Fruit fly (Drosophila melanogaster) whole organism, wandering third instar larva: Measurements from ENCODE around the gene CG44044.

Experiments used
- Abd-B ChIP-seq: fragments of >200 bp; optimal IDR thresholded peaks from 2 replicates; lab custom pipeline; 2017; ENCODE audit warnings: missing biosample characterization, missing genetic modification characterization
- CG9705 ChIP-seq: fragments of 200-800 bp; sonication (Bioruptor generic); optimal IDR thresholded peaks from 2 replicates; lab custom pipeline; 2018; ENCODE audit warnings: missing biosample characterization, mild to moderate bottlenecking, missing genetic modification characterization
- CrebA ChIP-seq: fragments of 200-800 bp; sonication (Bioruptor generic); optimal IDR thresholded peaks from 2 replicates; lab custom pipeline; 2016; ENCODE audit warnings: missing biosample characterization, mild to moderate bottlenecking, missing genetic modification characterization, borderline replicate concordance
- Dfd ChIP-seq: fragments of >200 bp; optimal IDR thresholded peaks from 2 replicates; lab custom pipeline; 2017; ENCODE audit warnings: missing biosample characterization, missing genetic modification characterization
- GATAd ChIP-seq: sonication (Bioruptor generic); optimal IDR thresholded peaks from 2 replicates; lab custom pipeline; 2016; ENCODE audit warnings: missing biosample characterization, missing genetic modification characterization
- HLH106 ChIP-seq: fragments of 200-800 bp; optimal IDR thresholded peaks from 3 replicates; lab custom pipeline; 2019; ENCODE audit warnings: missing biosample characterization, mild to moderate bottlenecking, missing genetic modification characterization, moderate library complexity
- Hnf4 ChIP-seq: fragments of 200-800 bp; sonication (Bioruptor generic); optimal IDR thresholded peaks from 2 replicates; lab custom pipeline; 2016; ENCODE audit warnings: missing biosample characterization, mild to moderate bottlenecking, missing genetic modification characterization
- Hr78 ChIP-seq: fragments of >200 bp; optimal IDR thresholded peaks from 2 replicates; lab custom pipeline; 2017; ENCODE audit warnings: missing biosample characterization, missing genetic modification characterization
- Jra ChIP-seq: sonication (Bioruptor generic); optimal IDR thresholded peaks from 2 replicates; lab custom pipeline; 2016; ENCODE audit warnings: missing biosample characterization, missing genetic modification characterization
- Mio ChIP-seq: sonication (Bioruptor generic); optimal IDR thresholded peaks from 2 replicates; lab custom pipeline; 2016; ENCODE audit warnings: missing biosample characterization, missing genetic modification characterization
- Myc ChIP-seq: fragments of >200 bp; optimal IDR thresholded peaks from 2 replicates; lab custom pipeline; 2017
- N ChIP-seq: fragments of >200 bp; optimal IDR thresholded peaks from 2 replicates; lab custom pipeline; 2018; ENCODE audit warnings: missing biosample characterization, missing external identifiers, missing genetic modification characterization
- OdsH ChIP-seq: fragments of 200-800 bp; sonication (Bioruptor generic); optimal IDR thresholded peaks from 2 replicates; lab custom pipeline; 2016; ENCODE audit warnings: missing biosample characterization, mild to moderate bottlenecking, missing genetic modification characterization
- Rel ChIP-seq, 2 experiments: fragments of 200-800 bp; sonication (Bioruptor generic) in 1 of 2; optimal IDR thresholded peaks; 2 replicates in 1 of 2; 3 replicates in 1 of 2; lab custom pipeline; 2016 to 2019; ENCODE audit warnings: mild to moderate bottlenecking in 2 of 2, missing biosample characterization in 2 of 2, missing genetic modification characterization in 2 of 2, moderate library complexity in 1 of 2
- Sp1 ChIP-seq: fragments of 200-800 bp; sonication (Bioruptor generic); optimal IDR thresholded peaks from 3 replicates; lab custom pipeline; 2019; ENCODE audit warnings: missing biosample characterization, mild to moderate bottlenecking, missing genetic modification characterization, moderate library complexity
- Vsx2 ChIP-seq: fragments of 200-300, 225-300 bp; sonication (Bioruptor generic); optimal IDR thresholded peaks from 2 replicates; lab custom pipeline; 2018; ENCODE audit warnings: missing biosample characterization, missing genetic modification characterization; ENCODE audit not compliant: partially characterized antibody
- dl ChIP-seq, 2 experiments: fragments of 175-275, 200-275 bp in 1 of 2; fragments of 200-275 bp in 1 of 2; sonication (Bioruptor generic); optimal IDR thresholded peaks; lab custom pipeline; 2018; ENCODE audit warnings: mild to moderate bottlenecking in 2 of 2, missing biosample characterization in 2 of 2, missing genetic modification characterization in 2 of 2, moderate library complexity in 2 of 2; ENCODE audit not compliant: partially characterized antibody in 2 of 2, insufficient read depth in 1 of 2
- dmrt93B ChIP-seq: fragments of 200-800 bp; sonication (Bioruptor generic); optimal IDR thresholded peaks from 2 replicates; lab custom pipeline; 2018; ENCODE audit warnings: missing biosample characterization, mild to moderate bottlenecking, missing genetic modification characterization
- ey ChIP-seq: fragments of 200-800 bp; sonication (Bioruptor generic); optimal IDR thresholded peaks from 2 replicates; lab custom pipeline; 2016; ENCODE audit warnings: missing biosample characterization, missing genetic modification characterization
- foxo ChIP-seq, 2 experiments: fragments of 200-800 bp; sonication (Bioruptor generic); optimal IDR thresholded peaks; 2 replicates in 1 of 2; 3 replicates in 1 of 2; lab custom pipeline; 2016 to 2017; ENCODE audit warnings: missing biosample characterization in 2 of 2, missing genetic modification characterization in 2 of 2
- fru ChIP-seq: fragments of 200-800 bp; sonication (Bioruptor generic); optimal IDR thresholded peaks from 3 replicates; lab custom pipeline; 2016; ENCODE audit warnings: missing biosample characterization, mild to moderate bottlenecking, missing genetic modification characterization
- h ChIP-seq: fragments of 200-800 bp; sonication (Bioruptor generic); optimal IDR thresholded peaks from 3 replicates; lab custom pipeline; 2016; ENCODE audit warnings: missing biosample characterization, mild to moderate bottlenecking, missing genetic modification characterization
- jim ChIP-seq: fragments of 175-275, 200-325 bp; sonication (Bioruptor generic); optimal IDR thresholded peaks from 2 replicates; lab custom pipeline; 2016; ENCODE audit warnings: missing biosample characterization, mild to moderate bottlenecking, missing genetic modification characterization
- lola ChIP-seq: fragments of >200 bp; optimal IDR thresholded peaks from 2 replicates; lab custom pipeline; 2017; ENCODE audit warnings: missing biosample characterization, missing genetic modification characterization
- pan ChIP-seq: fragments of >200 bp; optimal IDR thresholded peaks from 2 replicates; lab custom pipeline; 2017
- psq ChIP-seq: fragments of 200-800 bp; sonication (Bioruptor generic); optimal IDR thresholded peaks from 3 replicates; lab custom pipeline; 2017; ENCODE audit warnings: missing biosample characterization, mild to moderate bottlenecking, missing genetic modification characterization, moderate library complexity
- rgr ChIP-seq: fragments of 200-800 bp; sonication (Bioruptor generic); optimal IDR thresholded peaks from 3 replicates; lab custom pipeline; 2016; ENCODE audit warnings: missing biosample characterization, mild to moderate bottlenecking, missing genetic modification characterization
- sage ChIP-seq: fragments of 200-800 bp; sonication (Bioruptor generic); optimal IDR thresholded peaks from 2 replicates; lab custom pipeline; 2016; ENCODE audit warnings: missing biosample characterization, mild to moderate bottlenecking, missing genetic modification characterization
- sv ChIP-seq: fragments of 200-800 bp; sonication (Bioruptor generic); optimal IDR thresholded peaks from 3 replicates; lab custom pipeline; 2016; ENCODE audit warnings: missing biosample characterization, missing genetic modification characterization
- usp ChIP-seq: fragments of >200 bp; optimal IDR thresholded peaks from 2 replicates; lab custom pipeline; 2017; ENCODE audit warnings: missing biosample characterization, missing genetic modification characterization

Gene CG44044

DNA sequence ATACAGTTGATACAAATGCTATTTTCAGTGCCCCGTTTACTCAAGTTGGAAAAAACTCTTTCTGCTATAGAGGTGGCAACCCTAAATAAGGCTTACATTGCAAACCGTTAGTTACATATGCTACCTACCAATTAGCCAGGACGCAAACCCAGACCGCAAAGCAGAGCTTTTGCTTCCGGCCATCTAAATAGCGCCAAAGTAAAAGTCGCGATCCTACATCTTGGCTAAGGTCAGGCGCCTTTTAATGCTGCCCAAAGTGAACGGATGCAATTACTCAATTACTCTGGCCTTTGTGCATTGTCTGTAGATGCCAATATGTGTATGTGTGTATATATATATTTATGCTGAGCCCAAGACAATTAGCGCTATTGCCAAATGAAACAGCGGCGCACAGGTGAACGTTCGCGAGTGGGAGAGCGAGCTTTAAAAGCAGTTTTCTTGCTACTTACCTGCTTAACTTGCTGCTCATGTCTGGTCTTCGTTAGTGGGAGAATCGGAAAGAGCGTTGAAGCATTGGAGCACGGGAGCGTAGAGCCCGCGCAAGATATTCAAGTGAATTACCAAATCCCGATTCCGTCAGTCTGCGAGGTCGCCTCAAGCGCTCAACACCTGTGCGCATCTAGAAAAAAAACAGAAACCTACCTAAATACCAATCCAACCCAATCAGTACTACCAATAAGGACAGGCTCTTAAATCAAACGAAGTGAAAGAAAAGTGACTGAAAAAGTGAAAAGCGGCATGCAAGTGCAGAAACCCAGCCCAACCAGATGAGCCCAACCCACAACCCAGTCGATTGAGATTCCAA lies 16.3 kb upstream of the CG44044 start, which contains the start of gene Zip89B (continued):
- no peak for TF ChIP-seq jim (GFP tag; lab: Kevin White, UChicago)
- TF ChIP-seq pan (lab: Kevin White, UChicago) = no peak
- TF ChIP-seq Sp1 (GFP tag; lab: Kevin White, UChicago) = no peak

DNA sequence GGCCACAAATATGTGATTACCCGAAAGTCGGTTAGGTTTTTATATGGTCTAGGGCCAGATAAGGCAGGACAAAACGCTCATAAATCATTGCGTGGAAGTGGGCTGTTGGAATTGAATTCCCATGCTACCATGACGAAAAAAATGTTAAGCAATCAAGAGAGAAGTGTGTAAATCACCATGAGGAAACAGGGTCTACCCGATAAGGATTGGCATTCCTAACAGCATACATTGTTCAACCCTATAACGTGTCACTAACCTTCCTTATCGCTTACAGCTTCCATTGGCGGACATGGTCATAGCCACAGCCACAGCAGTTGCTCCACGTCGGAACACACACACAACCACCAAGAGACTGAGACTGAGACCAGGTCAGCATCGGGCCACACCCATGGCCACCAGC lies 13.6 kb upstream of the CG44044 start:
- TF ChIP-seq Abd-B (GFP tag; lab: Kevin White, UChicago) (no peak), rgr (GFP tag; lab: Kevin White, UChicago) (no peak), psq (GFP tag; lab: Kevin White, UChicago) (no peak), Dfd (GFP tag; lab: Kevin White, UChicago) (no peak), jim (GFP tag; lab: Kevin White, UChicago) (no peak), Hr78 (GFP tag; lab: Kevin White, UChicago) (no peak), Myc (no peak), pan (lab: Kevin White, UChicago) (no peak), GATAd (GFP tag; lab: Kevin White, UChicago) (no peak), ey (GFP tag; lab: Kevin White, UChicago) (no peak), dmrt93B (no peak), Sp1 (GFP tag; lab: Kevin White, UChicago) (no peak), foxo (GFP tag; optimal IDR thresholded peaks at IDR 0.05; lab: Kevin White, UChicago) (no peak), Rel (GFP tag; optimal IDR thresholded peaks at IDR 0.05; lab: Kevin White, UChicago) (no peak), Rel (tag; optimal IDR thresholded peaks at IDR 0.05; lab: Kevin White, UChicago) (no peak), Mio (GFP tag; lab: Kevin White, UChicago) (no peak)

DNA sequence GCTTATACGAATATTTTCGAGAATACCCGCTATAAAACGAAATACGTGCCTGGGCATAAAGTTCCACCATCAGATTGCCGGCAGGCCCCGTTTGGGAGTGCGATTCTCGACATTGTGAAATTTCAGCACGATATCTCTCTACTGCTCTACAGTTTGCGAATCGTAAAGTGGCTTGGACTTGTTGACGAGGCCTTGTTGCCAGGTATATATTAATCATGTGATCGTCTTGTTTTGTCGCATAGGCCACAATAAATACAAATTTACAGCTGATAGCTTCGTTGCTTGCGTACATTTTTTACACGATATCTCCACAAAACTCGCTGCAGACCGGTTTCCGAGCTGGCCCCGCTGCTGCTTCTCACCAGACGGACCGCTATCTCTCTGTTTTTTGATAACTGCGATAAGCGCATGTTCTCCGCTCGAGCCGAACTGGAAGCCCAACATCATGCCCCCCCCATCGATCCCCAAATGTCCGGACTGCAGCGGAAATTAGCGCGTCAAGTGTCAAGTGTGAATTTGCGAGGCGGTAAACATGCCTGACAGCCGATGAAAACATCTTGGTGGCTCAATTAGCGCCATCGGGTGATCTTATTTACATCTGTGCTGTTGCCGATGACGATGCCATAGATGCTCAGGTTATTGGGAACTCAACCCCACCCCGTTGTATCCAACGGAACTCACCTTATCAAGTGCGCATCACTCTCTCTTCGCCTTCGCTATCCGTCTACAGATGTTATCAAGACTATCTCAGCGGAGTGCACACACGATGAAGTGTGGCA lies 12.1 kb upstream of the CG44044 start:
- TF ChIP-seq Rel (GFP tag; optimal IDR thresholded peaks at IDR 0.05; lab: Kevin White, UChicago) (no peak), Rel (tag; optimal IDR thresholded peaks at IDR 0.05; lab: Kevin White, UChicago) (peak; percentile 71), HLH106 (tag; lab: Kevin White, UChicago) (peak; percentile 18), Hnf4 (peak; percentile 3), Jra (GFP tag; lab: Kevin White, UChicago) (no peak), N (GFP tag; lab: Kevin White, UChicago) (no peak), fru (GFP tag; lab: Kevin White, UChicago) (peak; percentile 42), sv (peak; percentile 20), h (GFP tag; lab: Kevin White, UChicago) (peak; percentile 11), ey (GFP tag; lab: Kevin White, UChicago) (peak; percentile 8), Myc (no peak), foxo (GFP tag; optimal IDR thresholded peaks at IDR 0.05; lab: Kevin White, UChicago) (peak in 1 of 2 experiments; percentile 58)

DNA sequence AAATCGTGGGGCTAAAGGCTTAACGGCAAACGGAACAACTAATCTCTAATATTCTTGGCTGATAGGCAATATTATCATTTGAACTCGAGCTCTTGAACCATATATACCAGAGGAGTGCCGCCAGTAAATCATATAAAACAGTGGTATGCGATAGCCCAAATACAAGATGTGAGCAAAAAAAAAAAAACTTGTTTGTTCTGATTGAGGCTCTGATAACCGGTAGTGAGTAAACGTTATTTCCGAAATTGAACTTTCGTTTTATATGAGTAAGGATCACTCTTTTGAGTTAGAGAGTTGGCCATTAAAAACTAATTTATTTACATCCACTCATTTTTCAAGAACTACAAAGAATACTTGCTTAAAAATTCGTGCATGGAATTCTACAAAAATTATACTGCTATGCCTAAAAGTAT lies 11.6 kb upstream of the CG44044 start:
- TF ChIP-seq N (GFP tag; lab: Kevin White, UChicago) = no peak
- peak; percentile 33 for TF ChIP-seq Myc
- no peak for TF ChIP-seq ey (GFP tag; lab: Kevin White, UChicago)
- no peak for TF ChIP-seq Hr78 (GFP tag; lab: Kevin White, UChicago)
- no peak for TF ChIP-seq CG9705 (GFP tag; lab: Kevin White, UChicago)
- TF ChIP-seq lola = no peak
- TF ChIP-seq pan (lab: Kevin White, UChicago) = no peak
- no peak for TF ChIP-seq Mio (GFP tag; lab: Kevin White, UChicago)
- peak; percentile 34 for TF ChIP-seq h (GFP tag; lab: Kevin White, UChicago)
- TF ChIP-seq, all 38 proteins: peak for 2

DNA sequence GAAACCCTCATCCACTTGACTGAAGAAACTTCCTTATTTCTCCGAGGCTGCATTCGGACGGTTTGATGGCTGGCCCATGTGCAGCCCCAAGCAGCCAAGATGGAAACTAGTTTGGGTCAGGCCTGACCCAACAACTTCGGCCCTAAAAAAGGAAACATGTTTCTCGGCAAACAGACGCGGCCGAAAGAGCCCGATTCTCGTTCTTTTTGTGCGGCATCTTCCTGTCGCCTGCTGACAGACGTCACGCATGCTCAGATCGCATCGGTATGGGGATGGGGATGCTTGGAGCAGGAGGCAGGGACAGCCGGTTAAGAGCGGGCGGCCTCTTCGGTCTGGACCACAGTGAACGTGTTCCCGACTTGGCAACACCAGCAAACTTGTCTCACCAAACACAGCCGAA lies 4.9 kb upstream of the CG44044 start:
- TF ChIP-seq CrebA (GFP tag; lab: Kevin White, UChicago) (no peak), Vsx2 (peak; percentile 72), usp (GFP tag; lab: Kevin White, UChicago) (no peak), OdsH (GFP tag; lab: Kevin White, UChicago) (no peak), Rel (GFP tag; optimal IDR thresholded peaks at IDR 0.05; lab: Kevin White, UChicago) (peak; percentile 67), Rel (tag; optimal IDR thresholded peaks at IDR 0.05; lab: Kevin White, UChicago) (no peak), psq (GFP tag; lab: Kevin White, UChicago) (peak; percentile 46), sage (GFP tag; lab: Kevin White, UChicago) (peak; percentile 19), fru (GFP tag; lab: Kevin White, UChicago) (peak; percentile 1), Hnf4 (no peak), sv (no peak), Sp1 (GFP tag; lab: Kevin White, UChicago) (peak; percentile 19), dl (GFP tag; optimal IDR thresholded peaks at IDR 0.05; lab: Kevin White, UChicago; ENCODE audit: insufficient read depth in 1 of 2, partially characterized antibody in 2 of 2) (peak in 1 of 2 experiments; percentile 40)
